Worm (Caenorhabditis elegans): ENCODE measurements around the gene cutl-1.

cutl-1 gene

DNA sequence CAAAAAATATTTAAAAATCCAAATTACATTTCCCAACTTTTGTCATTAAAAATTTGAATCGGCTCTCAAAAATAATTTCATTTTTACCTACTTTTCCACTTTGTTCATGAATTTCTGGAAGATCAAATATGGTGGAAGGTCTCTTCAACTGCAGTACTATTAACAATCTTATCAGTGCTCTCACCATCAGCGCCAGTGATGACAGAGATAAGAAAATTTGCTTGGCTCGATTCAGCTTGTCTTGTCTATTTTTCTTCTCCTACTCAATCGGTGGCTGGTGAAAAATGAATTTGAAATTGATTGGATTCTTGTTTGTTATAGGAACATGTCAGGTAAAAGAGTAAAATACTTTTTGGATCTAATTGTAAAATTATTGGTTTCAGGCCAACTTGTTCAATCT, 24.9 kb downstream of the cutl-1 start, which contains the start of gene cpz-2:
cpz-2 (plus strand) TSS at position 210 of the 400 bp plus-strand sequence.
- TF ChIP-seq cog-1 (tag; optimal IDR thresholded peaks at IDR 0.05) (no peak), ref-1 (GFP tag; conservative IDR thresholded peaks at IDR 0.05) (no peak), T22C8.4 (GFP tag; IDR thresholded peaks at IDR 0.05) (no peak), tab-1 (GFP tag; IDR thresholded peaks at IDR 0.05) (no peak), ztf-23 (GFP tag; IDR thresholded peaks at IDR 0.05) (no peak), med-1 (GFP tag; optimal IDR thresholded peaks at IDR 0.05; ENCODE audit: insufficient read depth) (no peak), ztf-29 (GFP tag; IDR thresholded peaks at IDR 0.05) (no peak), flt-1 (GFP tag; IDR thresholded peaks at IDR 0.05) (no peak)

ce11 chrV:13380178-13380577, 25.7 kb downstream of the cutl-1 start, which contains the start of gene ifbp-1:
TSS of gene ifbp-1 (minus strand) at chrV:13380262.
- TF ChIP-seq med-1 (GFP tag; optimal IDR thresholded peaks at IDR 0.05; ENCODE audit: insufficient read depth) = no peak
- no peak for TF ChIP-seq ztf-29 (GFP tag; IDR thresholded peaks at IDR 0.05)
- no peak for TF ChIP-seq tab-1 (GFP tag; IDR thresholded peaks at IDR 0.05)
- no peak for TF ChIP-seq T22C8.4 (GFP tag; IDR thresholded peaks at IDR 0.05)
- no peak for TF ChIP-seq flt-1 (GFP tag; IDR thresholded peaks at IDR 0.05)
- TF ChIP-seq ref-1 (GFP tag; conservative IDR thresholded peaks at IDR 0.05) = no peak
- no peak for TF ChIP-seq ztf-23 (GFP tag; IDR thresholded peaks at IDR 0.05)
- no peak for TF ChIP-seq klf-2 (GFP tag; conservative IDR thresholded peaks at IDR 0.05)
- no peak for TF ChIP-seq cog-1 (tag; optimal IDR thresholded peaks at IDR 0.05)

ce11 chrV:13377130-13377529, 28.8 kb downstream of the cutl-1 start:
- TF ChIP-seq klf-2 (GFP tag; conservative IDR thresholded peaks at IDR 0.05) = no peak
- TF ChIP-seq cog-1 (tag; optimal IDR thresholded peaks at IDR 0.05) = no peak
- TF ChIP-seq T22C8.4 (GFP tag; IDR thresholded peaks at IDR 0.05) = no peak
- no peak for TF ChIP-seq flt-1 (GFP tag; IDR thresholded peaks at IDR 0.05)
- no peak for TF ChIP-seq ref-1 (GFP tag; conservative IDR thresholded peaks at IDR 0.05)
- no peak for TF ChIP-seq ztf-23 (GFP tag; IDR thresholded peaks at IDR 0.05)
- TF ChIP-seq med-1 (GFP tag; optimal IDR thresholded peaks at IDR 0.05; ENCODE audit: insufficient read depth) = no peak
- TF ChIP-seq ztf-29 (GFP tag; IDR thresholded peaks at IDR 0.05) = no peak
- no peak for TF ChIP-seq tab-1 (GFP tag; IDR thresholded peaks at IDR 0.05)

- no peak for TF ChIP-seq T22C8.4 (GFP tag; IDR thresholded peaks at IDR 0.05)
- no peak for TF ChIP-seq ztf-29 (GFP tag; IDR thresholded peaks at IDR 0.05)
- TF ChIP-seq med-1 (GFP tag; optimal IDR thresholded peaks at IDR 0.05; ENCODE audit: insufficient read depth) = no peak
- TF ChIP-seq flt-1 (GFP tag; IDR thresholded peaks at IDR 0.05) = no peak
- TF ChIP-seq ref-1 (GFP tag; conservative IDR thresholded peaks at IDR 0.05) = no peak
- no peak for TF ChIP-seq tab-1 (GFP tag; IDR thresholded peaks at IDR 0.05)
- TF ChIP-seq ztf-23 (GFP tag; IDR thresholded peaks at IDR 0.05) = no peak
- no peak for TF ChIP-seq cog-1 (tag; optimal IDR thresholded peaks at IDR 0.05)
- no peak for TF ChIP-seq klf-2 (GFP tag; conservative IDR thresholded peaks at IDR 0.05)
Observed at ce11 chrV:13375861-13376260, 30.1 kb downstream of the cutl-1 start.

DNA sequence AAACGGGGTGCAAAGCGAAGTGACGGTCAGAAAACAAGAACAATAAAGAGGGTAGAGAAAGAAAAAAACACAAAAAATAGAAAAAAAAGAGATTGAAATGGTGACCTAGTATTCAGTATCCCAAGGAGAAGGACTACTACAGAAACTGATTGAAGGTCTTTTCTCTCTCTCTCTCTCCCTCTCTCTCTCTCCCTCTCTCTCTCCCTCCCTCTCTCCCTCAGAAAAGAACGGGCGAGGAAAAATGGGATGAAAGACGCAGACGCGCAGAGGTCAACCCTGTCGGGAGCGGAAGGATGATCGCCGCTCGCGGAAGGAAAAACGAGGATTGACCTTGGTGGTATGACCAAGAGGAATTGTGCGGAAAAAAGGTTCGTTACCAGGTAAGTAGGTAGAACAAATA, 31.4 kb downstream of the cutl-1 start:
- TF ChIP-seq T22C8.4 (GFP tag; IDR thresholded peaks at IDR 0.05) (no peak), flt-1 (GFP tag; IDR thresholded peaks at IDR 0.05) (peak; percentile 59; the same call in 1 of the 2 replicates)

- TF ChIP-seq tab-1 (GFP tag; IDR thresholded peaks at IDR 0.05) (no peak), ref-1 (GFP tag; conservative IDR thresholded peaks at IDR 0.05) (no peak), flt-1 (GFP tag; IDR thresholded peaks at IDR 0.05) (no peak), T22C8.4 (GFP tag; IDR thresholded peaks at IDR 0.05) (no peak), ztf-23 (GFP tag; IDR thresholded peaks at IDR 0.05) (no peak), med-1 (GFP tag; optimal IDR thresholded peaks at IDR 0.05; ENCODE audit: insufficient read depth) (no peak), ztf-29 (GFP tag; IDR thresholded peaks at IDR 0.05) (no peak), klf-2 (GFP tag; conservative IDR thresholded peaks at IDR 0.05) (no peak), cog-1 (tag; optimal IDR thresholded peaks at IDR 0.05) (no peak)
Observed at ce11 chrV:13373643-13374042, 32.3 kb downstream of the cutl-1 start.

- TF ChIP-seq tab-1 (GFP tag; IDR thresholded peaks at IDR 0.05) (no peak), med-1 (GFP tag; optimal IDR thresholded peaks at IDR 0.05; ENCODE audit: insufficient read depth) (no peak), ztf-23 (GFP tag; IDR thresholded peaks at IDR 0.05) (no peak), ztf-29 (GFP tag; IDR thresholded peaks at IDR 0.05) (no peak), klf-2 (GFP tag; conservative IDR thresholded peaks at IDR 0.05) (no peak)
Observed at ce11 chrV:13372821-13373220, 33.1 kb downstream of the cutl-1 start.

- TF ChIP-seq med-1 (GFP tag; optimal IDR thresholded peaks at IDR 0.05; ENCODE audit: insufficient read depth) (no peak), ztf-29 (GFP tag; IDR thresholded peaks at IDR 0.05) (no peak), ztf-23 (GFP tag; IDR thresholded peaks at IDR 0.05) (no peak), tab-1 (GFP tag; IDR thresholded peaks at IDR 0.05) (no peak), flt-1 (GFP tag; IDR thresholded peaks at IDR 0.05) (no peak), cog-1 (tag; optimal IDR thresholded peaks at IDR 0.05) (no peak), klf-2 (GFP tag; conservative IDR thresholded peaks at IDR 0.05) (no peak), T22C8.4 (GFP tag; IDR thresholded peaks at IDR 0.05) (no peak), ref-1 (GFP tag; conservative IDR thresholded peaks at IDR 0.05) (no peak)
Observed at ce11 chrV:13371336-13371735, 34.6 kb downstream of the cutl-1 start.

- TF ChIP-seq T22C8.4 (GFP tag; IDR thresholded peaks at IDR 0.05) (no peak), ztf-23 (GFP tag; IDR thresholded peaks at IDR 0.05) (no peak), cog-1 (tag; optimal IDR thresholded peaks at IDR 0.05) (no peak), tab-1 (GFP tag; IDR thresholded peaks at IDR 0.05) (no peak), med-1 (GFP tag; optimal IDR thresholded peaks at IDR 0.05; ENCODE audit: insufficient read depth) (no peak), ref-1 (GFP tag; conservative IDR thresholded peaks at IDR 0.05) (no peak), klf-2 (GFP tag; conservative IDR thresholded peaks at IDR 0.05) (no peak), ztf-29 (GFP tag; IDR thresholded peaks at IDR 0.05) (no peak), flt-1 (GFP tag; IDR thresholded peaks at IDR 0.05) (no peak)
Observed at ce11 chrV:13370265-13370664, 35.6 kb downstream of the cutl-1 start.

ce11 chrV:13369663-13370062, 36.3 kb downstream of the cutl-1 start:
- TF ChIP-seq ztf-29 (GFP tag; IDR thresholded peaks at IDR 0.05) (no peak), med-1 (GFP tag; optimal IDR thresholded peaks at IDR 0.05; ENCODE audit: insufficient read depth) (no peak), T22C8.4 (GFP tag; IDR thresholded peaks at IDR 0.05) (no peak), ztf-23 (GFP tag; IDR thresholded peaks at IDR 0.05) (no peak), ref-1 (GFP tag; conservative IDR thresholded peaks at IDR 0.05) (no peak), klf-2 (GFP tag; conservative IDR thresholded peaks at IDR 0.05) (no peak), tab-1 (GFP tag; IDR thresholded peaks at IDR 0.05) (no peak), flt-1 (GFP tag; IDR thresholded peaks at IDR 0.05) (no peak), cog-1 (tag; optimal IDR thresholded peaks at IDR 0.05) (no peak)

All from whole organism, midembryonic.